Fruit fly (Drosophila melanogaster) whole organism, embryonic: ENCODE data around the gene TkR86C.

Experiments
- BEAF-32 ChIP-seq: fragments of 200-800 bp; sonication (Bioruptor generic); optimal IDR thresholded peaks from 3 replicates; lab custom pipeline; 2017; ENCODE audit warnings: missing biosample characterization, missing genetic modification characterization, mild to moderate bottlenecking, moderate library complexity, missing genetic modification reagents
- Blimp-1 ChIP-seq: fragments of 200-800 bp; sonication (Bioruptor generic); optimal IDR thresholded peaks from 3 replicates; lab custom pipeline; 2018; ENCODE audit warnings: missing biosample characterization, missing genetic modification characterization, mild to moderate bottlenecking, moderate library complexity, missing genetic modification reagents
- CG10267 ChIP-seq: fragments of 200-800 bp; sonication (Bioruptor generic); optimal IDR thresholded peaks from 2 replicates; lab custom pipeline; 2018; ENCODE audit warnings: missing biosample characterization, mild to moderate bottlenecking, missing genetic modification characterization, moderate library complexity
- CG10431 ChIP-seq: fragments of 200-800 bp; sonication (Bioruptor generic); optimal IDR thresholded peaks from 3 replicates; lab custom pipeline; 2018; ENCODE audit warnings: missing biosample characterization, mild to moderate bottlenecking, missing genetic modification characterization
- CG12769 ChIP-seq: fragments of 200-800 bp; sonication (Bioruptor generic); optimal IDR thresholded peaks from 2 replicates; lab custom pipeline; 2019; ENCODE audit warnings: missing biosample characterization, mild to moderate bottlenecking, missing genetic modification characterization, moderate library complexity
- CG13424 ChIP-seq: fragments of 200-800 bp; sonication (Bioruptor generic); optimal IDR thresholded peaks from 2 replicates; lab custom pipeline; 2019; ENCODE audit warnings: missing biosample characterization, mild to moderate bottlenecking, missing genetic modification characterization, moderate library complexity
- CG14441 ChIP-seq: fragments of 200-800 bp; sonication (Bioruptor generic); IDR thresholded peaks from 2 replicates; pipeline ENCODE4 v1.3.6; 2022; ENCODE audit warnings: missing biosample characterization, missing genetic modification characterization
- CG32532 ChIP-seq: fragments of 200-800 bp; sonication (Bioruptor generic); IDR thresholded peaks from 2 replicates; pipeline ENCODE4 v1.3.6; 2022; ENCODE audit warnings: missing biosample characterization, missing genetic modification characterization
- CG4360 ChIP-seq: fragments of 200-800 bp; sonication (Bioruptor generic); IDR thresholded peaks from 2 replicates; pipeline ENCODE4 v1.3.6; 2022; ENCODE audit warnings: missing biosample characterization, missing genetic modification characterization
- CG4424 ChIP-seq: fragments of 200-800 bp; sonication (Bioruptor generic); optimal IDR thresholded peaks from 3 replicates; lab custom pipeline; 2016; ENCODE audit warnings: missing biosample characterization, missing genetic modification characterization
- CG4617 ChIP-seq: fragments of 200-800 bp; sonication (Bioruptor generic); optimal IDR thresholded peaks from 3 replicates; lab custom pipeline; 2016; ENCODE audit warnings: missing biosample characterization, missing genetic modification characterization, borderline replicate concordance
- CG6175 ChIP-seq: fragments of 200-800 bp; sonication (Bioruptor generic); IDR thresholded peaks from 3 replicates; pipeline ENCODE4 v1.3.6; 2022; ENCODE audit warnings: missing biosample characterization, missing genetic modification characterization
- CG6689 ChIP-seq: fragments of 200-800 bp; sonication (Bioruptor generic); IDR thresholded peaks from 2 replicates; pipeline ENCODE4 v1.3.6; 2022; ENCODE audit warnings: missing biosample characterization, missing genetic modification characterization
- CG7372 ChIP-seq: fragments of 200-800 bp; sonication (Bioruptor generic); IDR thresholded peaks from 2 replicates; pipeline ENCODE4 v1.3.6; 2022; ENCODE audit warnings: missing biosample characterization, missing genetic modification characterization
- CG8290 ChIP-seq, 3 experiments: fragments of 200-800 bp; sonication (Bioruptor generic); optimal IDR thresholded peaks; 2 replicates each; lab custom pipeline; 2016 to 2019; ENCODE audit warnings: missing biosample characterization in 3 of 3, missing genetic modification characterization in 3 of 3, mild to moderate bottlenecking in 2 of 3, moderate library complexity in 1 of 3
- CG9797 ChIP-seq: fragments of 200-800 bp; sonication (Bioruptor generic); optimal IDR thresholded peaks from 3 replicates; lab custom pipeline; 2018; ENCODE audit warnings: missing biosample characterization, mild to moderate bottlenecking, missing genetic modification characterization
- Dbx ChIP-seq: fragments of 200-800 bp; sonication (Bioruptor generic); IDR thresholded peaks from 3 replicates; pipeline ENCODE4 v1.3.6; 2022; ENCODE audit warnings: missing biosample characterization, missing genetic modification characterization
- Dp ChIP-seq: fragments of 200-800 bp; sonication (Bioruptor generic); optimal IDR thresholded peaks from 2 replicates; lab custom pipeline; 2018; ENCODE audit warnings: missing biosample characterization, mild to moderate bottlenecking, missing genetic modification characterization, moderate library complexity
- E2f2 ChIP-seq: fragments of 200-800 bp; sonication (Bioruptor generic); IDR thresholded peaks from 2 replicates; pipeline ENCODE4 v1.3.6; 2022; ENCODE audit warnings: missing biosample characterization, missing genetic modification characterization
- HLH3B ChIP-seq: fragments of 200-800 bp; sonication (Bioruptor generic); IDR thresholded peaks from 2 replicates; pipeline ENCODE4 v1.3.6; 2022; ENCODE audit warnings: missing biosample characterization, missing genetic modification characterization
- Hey ChIP-seq: fragments of 200-800 bp; sonication (Bioruptor generic); optimal IDR thresholded peaks from 3 replicates; lab custom pipeline; 2018; ENCODE audit warnings: missing biosample characterization, mild to moderate bottlenecking, missing genetic modification characterization
- Kr ChIP-seq: fragments of 200-800 bp; sonication (Bioruptor generic); optimal IDR thresholded peaks from 2 replicates; lab custom pipeline; 2017; ENCODE audit warnings: missing biosample characterization, mild to moderate bottlenecking, missing genetic modification characterization
- MBD-R2 ChIP-seq: fragments of 200-800 bp; sonication (Bioruptor generic); IDR thresholded peaks from 2 replicates; pipeline ENCODE4 v1.3.6; 2022; ENCODE audit warnings: missing biosample characterization, missing genetic modification characterization
- MESR4 ChIP-seq: fragments of 200-800 bp; sonication (Bioruptor generic); optimal IDR thresholded peaks from 2 replicates; lab custom pipeline; 2018; ENCODE audit warnings: missing biosample characterization, mild to moderate bottlenecking, missing genetic modification characterization, moderate library complexity
- Max ChIP-seq: fragments of 200-800 bp; sonication (Bioruptor generic); optimal IDR thresholded peaks from 2 replicates; lab custom pipeline; 2016; ENCODE audit warnings: missing biosample characterization, mild to moderate bottlenecking, missing genetic modification characterization
- Med ChIP-seq: fragments of 200-800 bp; sonication (Bioruptor generic); peaks from one replicate; lab custom pipeline; 2016; ENCODE audit warnings: missing biosample characterization, missing genetic modification characterization, mild to moderate bottlenecking, inconsistent platforms, moderate library complexity
- Mrtf ChIP-seq: fragments of 200-800 bp; sonication (Bioruptor generic); IDR thresholded peaks from 3 replicates; pipeline ENCODE4 v1.3.6; 2022; ENCODE audit warnings: missing biosample characterization, missing genetic modification characterization
- PHDP ChIP-seq: fragments of 200-800 bp; sonication (Bioruptor generic); optimal IDR thresholded peaks from 3 replicates; lab custom pipeline; 2018; ENCODE audit warnings: missing biosample characterization, mild to moderate bottlenecking, missing genetic modification characterization, moderate library complexity
- aop ChIP-seq: fragments of 200-800 bp; sonication (Bioruptor generic); IDR thresholded peaks from 2 replicates; pipeline ENCODE4 v1.3.6; 2022; ENCODE audit warnings: missing biosample characterization, missing genetic modification characterization
- bigmax ChIP-seq: fragments of 200-800 bp; sonication (Bioruptor generic); optimal IDR thresholded peaks from 2 replicates; lab custom pipeline; 2018; ENCODE audit warnings: missing biosample characterization, mild to moderate bottlenecking, missing genetic modification characterization
- bowl ChIP-seq: fragments of 200-800 bp; sonication (Bioruptor generic); IDR thresholded peaks from 2 replicates; pipeline ENCODE4 v1.3.6; 2022; ENCODE audit warnings: missing biosample characterization, missing genetic modification characterization
- dimm ChIP-seq: fragments of 200-800 bp; sonication (Bioruptor generic); IDR thresholded peaks from 2 replicates; pipeline ENCODE4 v1.3.6; 2022; ENCODE audit warnings: missing biosample characterization, missing genetic modification characterization
- dysf ChIP-seq: fragments of 200-800 bp; sonication (Bioruptor generic); IDR thresholded peaks from 3 replicates; pipeline ENCODE4 v1.3.6; 2022; ENCODE audit warnings: missing biosample characterization, missing genetic modification characterization
- eve ChIP-seq, 2 experiments: fragments of >200 bp; optimal IDR thresholded peaks; 2 replicates each; lab custom pipeline; 2017; ENCODE audit warnings: missing biosample characterization in 2 of 2, missing genetic modification characterization in 2 of 2
- fd96Cb ChIP-seq: fragments of 200-800 bp; sonication (Bioruptor generic); optimal IDR thresholded peaks from 2 replicates; lab custom pipeline; 2018; ENCODE audit warnings: missing biosample characterization, mild to moderate bottlenecking, missing genetic modification characterization, moderate library complexity
- gem ChIP-seq: fragments of 200-800 bp; sonication (Bioruptor generic); optimal IDR thresholded peaks from 2 replicates; lab custom pipeline; 2019; ENCODE audit warnings: missing biosample characterization, mild to moderate bottlenecking, missing genetic modification characterization, moderate library complexity
- gro ChIP-seq: fragments of 200-800 bp; sonication (Bioruptor generic); optimal IDR thresholded peaks from 2 replicates; lab custom pipeline; 2016; ENCODE audit warnings: missing biosample characterization, missing genetic modification characterization
- lov ChIP-seq, 2 experiments: fragments of 200-800 bp in 1 of 2; fragments of >200 bp in 1 of 2; sonication (Bioruptor generic) in 1 of 2; IDR thresholded peaks in 1 of 2; optimal IDR thresholded peaks in 1 of 2; 2 replicates in 1 of 2; 3 replicates in 1 of 2; pipeline versions ENCODE4 v1.3.6 to Lab custom; 2017 to 2022; ENCODE audit warnings: missing biosample characterization in 1 of 2, missing genetic modification characterization in 1 of 2
- nerfin-2 ChIP-seq: fragments of 200-800 bp; sonication (Bioruptor generic); IDR thresholded peaks from 2 replicates; pipeline ENCODE4 v1.3.6; 2022; ENCODE audit warnings: missing biosample characterization, missing genetic modification characterization; ENCODE audit not compliant: partially characterized antibody
- pan ChIP-seq, 4 experiments: fragments of >200 bp in 3 of 4; fragments of 200-800 bp in 1 of 4; sonication (Bioruptor generic) in 1 of 4; optimal IDR thresholded peaks in 3 of 4; IDR thresholded peaks in 1 of 4; 2 replicates each; pipeline versions ENCODE4 v1.3.6 to Lab custom; 2017 to 2022; ENCODE audit warnings: missing biosample characterization in 2 of 4, missing genetic modification characterization in 2 of 4, mixed read lengths in 1 of 4
- phol ChIP-seq: fragments of 200-800 bp; sonication (Bioruptor generic); optimal IDR thresholded peaks from 3 replicates; lab custom pipeline; 2018; ENCODE audit warnings: missing biosample characterization, mild to moderate bottlenecking, missing genetic modification characterization, moderate library complexity
- prd ChIP-seq, 3 experiments: fragments of >200 bp in 2 of 3; fragments of 200-800 bp in 1 of 3; sonication (Bioruptor generic) in 1 of 3; optimal IDR thresholded peaks in 2 of 3; IDR thresholded peaks in 1 of 3; 2 replicates in 2 of 3; 3 replicates in 1 of 3; pipeline versions ENCODE4 v1.3.6 to Lab custom; 2017 to 2022; ENCODE audit warnings: missing biosample characterization in 1 of 3, missing genetic modification characterization in 1 of 3
- pum ChIP-seq: fragments of 200-800 bp; sonication (Bioruptor generic); optimal IDR thresholded peaks from 2 replicates; lab custom pipeline; 2016; ENCODE audit warnings: missing biosample characterization, missing genetic modification characterization
- pzg ChIP-seq: fragments of 200-800 bp; sonication (Bioruptor generic); optimal IDR thresholded peaks from 3 replicates; lab custom pipeline; 2018; ENCODE audit warnings: missing biosample characterization, mild to moderate bottlenecking, missing genetic modification characterization, moderate library complexity
- shn ChIP-seq: fragments of 200-800 bp; sonication (Bioruptor generic); optimal IDR thresholded peaks from 3 replicates; lab custom pipeline; 2016; ENCODE audit warnings: missing biosample characterization, missing genetic modification characterization
- stc ChIP-seq: fragments of 200-800 bp; sonication (Bioruptor generic); IDR thresholded peaks from 2 replicates; pipeline ENCODE4 v1.3.6; 2022; ENCODE audit warnings: missing biosample characterization, missing genetic modification characterization
- trem ChIP-seq: fragments of 200-800 bp; optimal IDR thresholded peaks from 3 replicates; lab custom pipeline; 2019; ENCODE audit warnings: missing biosample characterization, mild to moderate bottlenecking, missing genetic modification characterization, moderate library complexity
- zen ChIP-seq: fragments of 200-800 bp; sonication (Bioruptor generic); optimal IDR thresholded peaks from 3 replicates; lab custom pipeline; 2018; ENCODE audit warnings: missing biosample characterization, mild to moderate bottlenecking, missing genetic modification characterization, moderate library complexity

Gene TkR86C

dm6 chr3R:10775246-10775645 lies 24.2 kb upstream of the TkR86C start (continued):
- TF ChIP-seq prd (optimal IDR thresholded peaks at IDR 0.05; lab: Kevin White, UChicago) (no peak), prd (GFP tag; IDR thresholded peaks at IDR 0.05; lab: Robert Waterston, UW) (0 out of 3 replicates have a peak, but pooled peaks have one; percentile 35), dysf (peak; percentile 41; the same call in 1 of the 3 replicates), HLH3B (0 out of 2 replicates have a peak, but pooled peaks have one; percentile 20), phol (tag; lab: Kevin White, UChicago) (peak; percentile 13), CG14441 (GFP tag; lab: Robert Waterston, UW) (0 out of 2 replicates have a peak, but pooled peaks have one; percentile 19), Max (GFP tag; lab: Kevin White, UChicago) (no peak), CG6689 (GFP tag; lab: Robert Waterston, UW) (peak; percentile 42), pan (optimal IDR thresholded peaks at IDR 0.05; lab: Kevin White, UChicago) (no peak), pan (GFP tag; optimal IDR thresholded peaks at IDR 0.05 in 1 of 2, IDR thresholded peaks at IDR 0.05 in 1 of 2) (peak in 1 of 2 experiments; percentile 16), eve (GFP tag; optimal IDR thresholded peaks at IDR 0.05; lab: Kevin White, UChicago) (no peak), Blimp-1 (GFP tag; lab: Kevin White, UChicago) (no peak), Mrtf (GFP tag; lab: Robert Waterston, UW) (0 out of 3 replicates have a peak, but pooled peaks have one; percentile 21), gro (GFP tag; lab: Kevin White, UChicago) (no peak), CG6175 (GFP tag; lab: Robert Waterston, UW) (no peak), CG7372 (GFP tag; lab: Robert Waterston, UW) (peak; percentile 35; the same call in 1 of the 2 replicates), PHDP (tag; lab: Kevin White, UChicago) (peak; percentile 45), Kr (GFP tag; lab: Kevin White, UChicago) (no peak), aop (GFP tag; lab: Robert Waterston, UW) (0 out of 2 replicates have a peak, but pooled peaks have one; percentile 8), CG10431 (GFP tag; lab: Kevin White, UChicago) (no peak), bowl (GFP tag; lab: Robert Waterston, UW) (no peak), CG8290 (GFP tag; optimal IDR thresholded peaks at IDR 0.05; lab: Kevin White, UChicago) (no peak), CG8290 (tag; optimal IDR thresholded peaks at IDR 0.05; lab: Kevin White, UChicago) (peak in 1 of 2 experiments; percentile 14), bigmax (GFP tag; lab: Kevin White, UChicago) (no peak), CG13424 (tag; lab: Kevin White, UChicago) (peak; percentile 1), Med (GFP tag; lab: Kevin White, UChicago) (peak; percentile 74), zen (tag; lab: Kevin White, UChicago) (no peak)

dm6 chr3R:10767526-10767925 lies 16.5 kb upstream of the TkR86C start, which contains the start of gene TfIIFbeta:
TSS of gene TfIIFbeta (minus strand) at chr3R:10767804.
- TF ChIP-seq fd96Cb (tag; lab: Kevin White, UChicago) (no peak), MESR4 (GFP tag; lab: Kevin White, UChicago) (peak; percentile 62), Dbx (GFP tag; lab: Robert Waterston, UW) (0 out of 3 replicates have a peak, but pooled peaks have one; percentile 13), trem (tag; lab: Kevin White, UChicago) (peak; percentile 22), nerfin-2 (no peak), CG4617 (GFP tag; lab: Kevin White, UChicago) (peak; percentile 62), CG32532 (no peak), MBD-R2 (GFP tag; lab: Robert Waterston, UW) (peak; percentile 67), pum (GFP tag; lab: Kevin White, UChicago) (no peak), CG4424 (GFP tag; lab: Kevin White, UChicago) (no peak), Hey (tag; lab: Kevin White, UChicago) (no peak), shn (GFP tag; lab: Kevin White, UChicago) (no peak), E2f2 (GFP tag; lab: Robert Waterston, UW) (peak; percentile 90), CG9797 (GFP tag; lab: Kevin White, UChicago) (peak; percentile 62), lov (optimal IDR thresholded peaks at IDR 0.05; lab: Kevin White, UChicago) (no peak), lov (GFP tag; IDR thresholded peaks at IDR 0.05; lab: Robert Waterston, UW) (no peak), CG12769 (tag; lab: Kevin White, UChicago) (no peak), dimm (GFP tag; lab: Robert Waterston, UW) (no peak), Dp (GFP tag; lab: Kevin White, UChicago) (peak; percentile 87), pzg (peak; percentile 50), CG4360 (GFP tag; lab: Robert Waterston, UW) (peak; percentile 97), gem (tag; lab: Kevin White, UChicago) (no peak), CG10267 (tag; lab: Kevin White, UChicago) (peak; percentile 7), BEAF-32 (GFP tag; lab: Kevin White, UChicago) (peak; percentile 16), stc (GFP tag; lab: Robert Waterston, UW) (no peak)
